Worm (Caenorhabditis elegans): ENCODE measurements around the gene Y62E10A.13.

DNA sequence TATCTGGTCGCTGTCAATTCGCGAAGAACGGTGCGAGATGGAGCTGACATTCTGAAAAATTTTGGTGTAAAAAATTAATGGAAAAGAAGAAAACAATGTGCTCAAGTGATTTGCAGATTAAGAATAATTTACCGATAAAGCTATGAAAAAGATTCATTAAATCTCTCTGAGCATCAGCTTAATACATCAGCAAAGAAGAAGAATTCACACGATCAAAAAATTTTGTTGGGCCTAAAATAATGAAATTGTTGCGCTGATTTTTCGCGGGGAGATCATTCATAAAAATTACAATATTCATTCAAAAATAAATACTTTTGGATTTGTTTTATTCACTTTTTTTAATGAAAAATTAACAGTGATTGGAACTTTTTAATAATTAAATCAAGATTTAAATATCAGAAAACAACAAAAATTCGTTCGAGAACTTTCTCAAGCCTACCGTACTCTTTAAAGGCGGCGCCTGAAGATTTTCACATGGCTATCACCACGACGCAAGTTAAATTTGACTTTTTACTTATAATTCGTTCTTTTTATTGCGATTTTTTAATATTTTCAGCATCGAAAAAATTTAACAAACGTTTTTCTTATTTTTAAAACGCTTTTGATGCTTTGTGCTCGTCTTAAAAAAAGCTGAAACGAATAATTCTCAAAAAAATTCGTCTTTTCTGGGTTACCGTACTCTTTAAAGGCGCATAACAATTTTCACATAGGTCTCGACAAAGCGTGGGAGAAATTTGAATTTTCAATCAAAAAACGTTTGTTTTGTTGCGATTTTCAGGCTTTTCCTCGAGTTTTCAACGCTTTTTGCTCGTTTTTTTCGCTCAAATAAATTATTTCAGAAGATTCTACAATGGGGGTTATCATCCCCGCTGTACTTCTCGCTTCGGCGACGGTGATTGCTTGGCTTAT is 1.9 kb upstream of the Y62E10A.13 start, which contains the start of the genes memi-2 and cyp-31A5:
- TF ChIP-seq ama-1 (optimal IDR thresholded peaks at IDR 0.05) (no peak), ceh-28 (tag; optimal IDR thresholded peaks at IDR 0.05) (no peak), nfya-1 (tag; optimal IDR thresholded peaks at IDR 0.05; ENCODE audit: insufficient read depth) (no peak), jun-1 (tag; optimal IDR thresholded peaks at IDR 0.05) (no peak), pqm-1 (tag; optimal IDR thresholded peaks at IDR 0.05) (no peak)
